Fruit fly (Drosophila melanogaster) S2 (cell line): ENCODE data around the gene CG13999.

ENCODE experiments used
- CG8478 ChIP-seq: fragments of >200 bp; optimal IDR thresholded peaks from 2 replicates; lab custom pipeline; 2018
- CTCF ChIP-seq, 2 experiments: fragments of >200 bp; optimal IDR thresholded peaks; 2 replicates each; lab custom pipeline; 2018

DNA sequence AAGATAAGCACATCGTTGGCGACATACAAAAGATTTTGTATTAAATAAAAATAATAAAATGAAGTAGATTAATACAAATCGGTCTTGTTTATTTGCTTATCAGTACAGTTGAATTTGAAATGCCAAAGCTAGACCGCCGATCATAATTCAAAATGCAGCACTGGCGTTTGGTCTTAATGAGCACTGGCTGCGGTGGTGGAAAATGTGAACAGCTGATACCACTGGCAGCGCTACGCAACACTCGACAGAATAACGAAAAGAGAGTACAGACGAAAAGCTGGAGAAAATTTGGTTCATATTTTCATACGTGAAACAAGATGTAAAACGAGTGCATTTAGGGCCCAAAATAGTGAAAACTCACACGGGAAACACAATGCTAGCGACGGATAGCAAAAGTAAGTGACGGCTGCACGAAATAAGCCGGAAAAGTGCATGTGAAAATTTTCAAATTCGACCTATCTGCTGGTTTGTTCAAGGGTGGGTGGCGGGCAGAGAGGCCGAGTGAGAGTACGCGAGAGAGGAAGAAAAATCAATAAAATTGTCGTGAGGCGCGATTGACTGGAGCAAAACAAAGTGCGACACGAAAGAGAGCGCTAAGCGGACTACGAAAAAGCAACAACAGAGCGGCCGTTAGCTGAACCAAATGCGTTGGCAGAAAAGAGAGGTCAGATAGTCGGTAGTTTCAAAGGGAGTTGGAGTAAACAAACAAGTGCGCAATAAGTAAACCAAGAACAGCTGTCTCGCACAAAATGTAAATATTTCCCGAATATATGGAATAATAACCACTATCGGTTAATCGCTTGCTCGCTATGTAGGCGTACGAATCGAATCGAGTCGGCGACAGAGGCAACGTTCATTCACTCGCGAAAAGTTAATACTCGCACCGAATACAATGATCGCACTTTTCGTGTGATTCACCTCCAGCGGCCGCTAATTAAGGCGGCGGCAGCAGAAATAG is 49.1 kb downstream of the CG13999 start, which contains the start of gene bchs:
- TF ChIP-seq CTCF (optimal IDR thresholded peaks at IDR 0.05; lab: Kevin White, UChicago), result no peak
- no peak for TF ChIP-seq CG8478 (lab: Kevin White, UChicago)
